Worm (Caenorhabditis elegans) whole organism, early embryonic: ENCODE results near the gene sri-48.
"Not testable (repeated sequence)": the region's sequence is repeated elsewhere in the genome, so short reads cannot be mapped to it uniquely, and the experiment has no call there.

Experiments used
- B0310.2 ChIP-seq: sonication (generic microtip); optimal IDR thresholded peaks from 2 replicates; lab custom pipeline; 2016; ENCODE audit warnings: mild to moderate bottlenecking, missing genetic modification characterization, missing compliant biosample characterization
- F13C5.2 ChIP-seq: sonication (generic microtip); optimal IDR thresholded peaks from 2 replicates; lab custom pipeline; 2017; ENCODE audit warnings: mild to moderate bottlenecking, missing genetic modification characterization, inconsistent platforms, missing compliant biosample characterization
- aly-1 ChIP-seq: sonication (generic microtip); optimal IDR thresholded peaks from 2 replicates; lab custom pipeline; 2016; ENCODE audit warnings: missing genetic modification characterization, missing compliant biosample characterization
- ama-1 ChIP-seq: fragments of 150-350 bp; optimal IDR thresholded peaks from 2 replicates; lab custom pipeline; 2014
- ceh-13 ChIP-seq: fragments of 200-800 bp; sonication (Bioruptor generic); optimal IDR thresholded peaks from 2 replicates; lab custom pipeline; 2018; ENCODE audit warnings: mild to moderate bottlenecking, missing genetic modification characterization, missing compliant biosample characterization
- ceh-36 ChIP-seq: sonication (generic microtip); optimal IDR thresholded peaks from 2 replicates; lab custom pipeline; 2016; ENCODE audit warnings: missing genetic modification characterization, inconsistent platforms, missing compliant biosample characterization
- ets-7 ChIP-seq: sonication (generic microtip); optimal IDR thresholded peaks from 2 replicates; lab custom pipeline; 2016; ENCODE audit warnings: missing genotype, missing genetic modification characterization, missing compliant biosample characterization
- flt-1 ChIP-seq: fragments of 200-800 bp; sonication (Bioruptor generic); IDR thresholded peaks from 2 replicates; pipeline ENCODE4 v1.3.6; 2022; ENCODE audit warnings: missing genetic modification characterization, missing compliant biosample characterization
- hmbx-1 ChIP-seq: sonication (generic microtip); optimal IDR thresholded peaks from 2 replicates; lab custom pipeline; 2016; ENCODE audit warnings: mild to moderate bottlenecking, missing genetic modification characterization, missing compliant biosample characterization
- hmg-4 ChIP-seq: fragments of 200-800 bp; sonication (Bioruptor generic); optimal IDR thresholded peaks from 2 replicates; lab custom pipeline; 2018; ENCODE audit warnings: mild to moderate bottlenecking, missing genetic modification characterization, missing compliant biosample characterization
- hnd-1 ChIP-seq: sonication (generic microtip); optimal IDR thresholded peaks from 2 replicates; lab custom pipeline; 2016; ENCODE audit warnings: missing genetic modification characterization, missing compliant biosample characterization
- pes-1 ChIP-seq: fragments of 200-800 bp; sonication (Bioruptor generic); IDR thresholded peaks from 2 replicates; pipeline ENCODE4 v1.3.6; 2022; ENCODE audit warnings: missing genetic modification reagents, missing genetic modification characterization, missing compliant biosample characterization
- scrt-1 ChIP-seq: fragments of 200-800 bp; sonication (Bioruptor generic); IDR thresholded peaks from 2 replicates; pipeline ENCODE4 v1.3.6; 2022; ENCODE audit warnings: missing genetic modification characterization, missing compliant biosample characterization
- sea-1 ChIP-seq: fragments of 200-800 bp; sonication (Bioruptor generic); conservative IDR thresholded peaks from 2 replicates; pipeline ENCODE4 v1.3.6; 2022; ENCODE audit warnings: missing genetic modification characterization, missing compliant biosample characterization
- tbx-11 ChIP-seq: fragments of 200-800 bp; sonication (Bioruptor generic); IDR thresholded peaks from 2 replicates; pipeline ENCODE4 v1.3.6; 2022; ENCODE audit warnings: missing genetic modification characterization, missing compliant biosample characterization
- tbx-37 ChIP-seq: fragments of 200-800 bp; sonication (Bioruptor generic); conservative IDR thresholded peaks from 2 replicates; pipeline ENCODE4 v1.3.6; 2022; ENCODE audit warnings: missing genetic modification reagents, missing genetic modification characterization, missing compliant biosample characterization
- tra-4 ChIP-seq: sonication (generic microtip); optimal IDR thresholded peaks from 2 replicates; lab custom pipeline; 2017; ENCODE audit warnings: missing genetic modification characterization, missing compliant biosample characterization

sri-48 gene

ce11 chrII:3224631-3225030, 23.5 kb upstream of the sri-48 start, which contains the start of gene ZC239.15:
ZC239.15 (minus strand) TSS chrII:3224731.
- TF ChIP-seq aly-1 (tag; lab: Kevin White, UChicago) (no peak), tbx-11 (GFP tag; lab: Robert Waterston, UW) (no peak), ceh-13 (GFP tag; lab: Kevin White, UChicago) (no peak), ceh-36 (tag; lab: Kevin White, UChicago) (no peak), tra-4 (tag; lab: Kevin White, UChicago) (no peak), scrt-1 (GFP tag; lab: Robert Waterston, UW) (no peak), ets-7 (no peak), ama-1 (no peak), B0310.2 (no peak), sea-1 (GFP tag; lab: Robert Waterston, UW) (no peak), hmg-4 (GFP tag; lab: Kevin White, UChicago) (no peak), tbx-37 (GFP tag; lab: Robert Waterston, UW) (no peak), pes-1 (GFP tag; lab: Robert Waterston, UW) (no peak)

ce11 chrII:3222686-3223085, 21.5 kb upstream of the sri-48 start, which contains the start of gene ZC239.13:
ZC239.13 (minus strand) TSS chrII:3222839.
- TF ChIP-seq hmbx-1 (no peak), pes-1 (GFP tag; lab: Robert Waterston, UW) (no peak), B0310.2 (no peak), hmg-4 (GFP tag; lab: Kevin White, UChicago) (no peak), ama-1 (no peak), tbx-11 (GFP tag; lab: Robert Waterston, UW) (no peak), ceh-13 (GFP tag; lab: Kevin White, UChicago) (no peak), ets-7 (no peak), aly-1 (tag; lab: Kevin White, UChicago) (no peak), ceh-36 (tag; lab: Kevin White, UChicago) (no peak), scrt-1 (GFP tag; lab: Robert Waterston, UW) (no peak), tra-4 (tag; lab: Kevin White, UChicago) (no peak), F13C5.2 (no peak), flt-1 (GFP tag; lab: Robert Waterston, UW) (no peak), sea-1 (GFP tag; lab: Robert Waterston, UW) (no peak)

- TF ChIP-seq ceh-36 (tag; lab: Kevin White, UChicago) (no peak), hmbx-1 (no peak), tra-4 (tag; lab: Kevin White, UChicago) (no peak), hnd-1 (tag; lab: Kevin White, UChicago) (no peak), B0310.2 (no peak), F13C5.2 (no peak), tbx-37 (GFP tag; lab: Robert Waterston, UW) (no peak), sea-1 (GFP tag; lab: Robert Waterston, UW) (no peak), tbx-11 (GFP tag; lab: Robert Waterston, UW) (no peak), aly-1 (tag; lab: Kevin White, UChicago) (no peak), scrt-1 (GFP tag; lab: Robert Waterston, UW) (no peak), pes-1 (GFP tag; lab: Robert Waterston, UW) (no peak), hmg-4 (GFP tag; lab: Kevin White, UChicago) (no peak), flt-1 (GFP tag; lab: Robert Waterston, UW) (no peak), ceh-13 (GFP tag; lab: Kevin White, UChicago) (no peak), ets-7 (no peak)
Observed at ce11 chrII:3221730-3222129, 20.6 kb upstream of the sri-48 start, which contains the start of gene ZC239.14. ZC239.14 (minus strand) TSS chrII:3222034.

ce11 chrII:3220723-3221122, 19.6 kb upstream of the sri-48 start, which contains the start of gene ZC239.22:
ZC239.22 (minus strand) TSS chrII:3220823.
- TF ChIP-seq tbx-37 (GFP tag; lab: Robert Waterston, UW) (no peak), hmbx-1 (no peak), tra-4 (tag; lab: Kevin White, UChicago) (no peak), ceh-13 (GFP tag; lab: Kevin White, UChicago) (no peak), ets-7 (no peak), aly-1 (tag; lab: Kevin White, UChicago) (no peak), hnd-1 (tag; lab: Kevin White, UChicago) (no peak), sea-1 (GFP tag; lab: Robert Waterston, UW) (no peak), flt-1 (GFP tag; lab: Robert Waterston, UW) (no peak), F13C5.2 (no peak), tbx-11 (GFP tag; lab: Robert Waterston, UW) (no peak), pes-1 (GFP tag; lab: Robert Waterston, UW) (no peak), ceh-36 (tag; lab: Kevin White, UChicago) (no peak), B0310.2 (no peak), hmg-4 (GFP tag; lab: Kevin White, UChicago) (no peak)

- not testable (repeated sequence) for TF ChIP-seq flt-1 (GFP tag; lab: Robert Waterston, UW); hnd-1 (tag; lab: Kevin White, UChicago); B0310.2
Observed at ce11 chrII:3215762-3216161, 14.6 kb upstream of the sri-48 start, which contains the start of gene ZC239.3. ZC239.3 (plus strand) TSS chrII:3216062.

- TF ChIP-seq flt-1 (GFP tag; lab: Robert Waterston, UW) (no peak), F13C5.2 (no peak), ceh-13 (GFP tag; lab: Kevin White, UChicago) (no peak), hmbx-1 (no peak), ets-7 (no peak), tbx-37 (GFP tag; lab: Robert Waterston, UW) (no peak), pes-1 (GFP tag; lab: Robert Waterston, UW) (no peak), aly-1 (tag; lab: Kevin White, UChicago) (no peak), hmg-4 (GFP tag; lab: Kevin White, UChicago) (no peak), tra-4 (tag; lab: Kevin White, UChicago) (no peak), B0310.2 (no peak), ama-1 (no peak), ceh-36 (tag; lab: Kevin White, UChicago) (no peak), sea-1 (GFP tag; lab: Robert Waterston, UW) (no peak), hnd-1 (tag; lab: Kevin White, UChicago) (no peak), tbx-11 (GFP tag; lab: Robert Waterston, UW) (no peak)
Observed at ce11 chrII:3213898-3214297, 12.8 kb upstream of the sri-48 start, which contains the start of gene ZC239.4. ZC239.4 (plus strand) TSS chrII:3214198.

ce11 chrII:3210365-3210764, 9.2 kb upstream of the sri-48 start, which contains the start of gene ZC239.5:
ZC239.5 (plus strand) TSS chrII:3210665.
- TF ChIP-seq ceh-36 (tag; lab: Kevin White, UChicago) = no peak
- no peak for TF ChIP-seq tbx-37 (GFP tag; lab: Robert Waterston, UW)
- no peak for TF ChIP-seq hnd-1 (tag; lab: Kevin White, UChicago)
- no peak for TF ChIP-seq pes-1 (GFP tag; lab: Robert Waterston, UW)
- TF ChIP-seq hmg-4 (GFP tag; lab: Kevin White, UChicago) = no peak
- TF ChIP-seq F13C5.2 = no peak
- no peak for TF ChIP-seq tbx-11 (GFP tag; lab: Robert Waterston, UW)
- TF ChIP-seq tra-4 (tag; lab: Kevin White, UChicago) = no peak
- TF ChIP-seq aly-1 (tag; lab: Kevin White, UChicago) = no peak
- no peak for TF ChIP-seq sea-1 (GFP tag; lab: Robert Waterston, UW)
- TF ChIP-seq hmbx-1 = no peak
- no peak for TF ChIP-seq ets-7
- TF ChIP-seq ceh-13 (GFP tag; lab: Kevin White, UChicago) = no peak
- no peak for TF ChIP-seq ama-1
- TF ChIP-seq scrt-1 (GFP tag; lab: Robert Waterston, UW) = no peak
- TF ChIP-seq flt-1 (GFP tag; lab: Robert Waterston, UW) = no peak
- TF ChIP-seq B0310.2 = no peak
